Fruit fly (Drosophila melanogaster): ENCODE measurements around the gene CG33257.

Gene CG33257

DNA sequence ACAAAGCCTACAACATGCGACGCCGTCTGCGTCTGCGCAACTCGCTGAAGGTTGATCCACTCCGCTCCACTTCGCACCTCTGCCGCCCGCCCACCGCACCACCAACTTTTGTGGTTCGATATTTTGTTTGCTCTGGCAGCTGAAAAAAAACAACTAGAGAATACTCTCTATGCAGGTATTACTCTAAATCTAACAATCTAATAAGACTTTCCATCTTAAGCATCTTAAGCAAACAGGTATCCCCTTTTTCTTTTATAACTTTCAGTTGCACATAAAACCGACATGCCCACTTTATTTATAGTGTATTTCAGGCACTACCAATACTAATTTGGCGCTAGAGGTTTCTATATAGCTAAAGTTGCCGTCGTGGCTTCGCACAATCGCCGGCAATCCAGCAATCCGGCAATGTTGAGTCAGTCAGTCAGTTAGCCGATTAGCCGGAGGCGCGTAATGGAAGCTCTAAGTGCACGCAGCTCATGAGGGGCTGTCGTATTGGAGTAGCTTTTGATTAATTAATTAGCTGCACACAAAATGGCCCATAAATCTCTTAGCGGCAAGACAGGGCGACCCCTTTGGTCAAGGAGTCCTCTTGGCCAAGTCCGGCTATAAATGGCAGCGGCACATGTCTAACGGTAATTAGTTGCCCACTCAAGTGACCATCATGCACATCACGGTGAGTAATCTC, 17.8 kb upstream of the CG33257 start, which contains the start of gene CG13058 (continued):
- TF ChIP-seq sna (GFP tag; IDR thresholded peaks at IDR 0.05; ENCODE audit: partially characterized antibody) (no peak), org-1 (GFP tag; optimal IDR thresholded peaks at IDR 0.05) (peak; percentile 50), CG11398 (GFP tag; optimal IDR thresholded peaks at IDR 0.05) (peak; percentile 30), CG43689 (GFP tag; IDR thresholded peaks at IDR 0.05) (peak; percentile 52; the same call in 1 of the 2 replicates), ara (GFP tag; IDR thresholded peaks at IDR 0.05) (no peak), Dfd (GFP tag; optimal IDR thresholded peaks at IDR 0.05) (no peak), ATbp (GFP tag; optimal IDR thresholded peaks at IDR 0.05) (no peak), eyg (GFP tag; optimal IDR thresholded peaks at IDR 0.05) (no peak), CG2202 (tag; optimal IDR thresholded peaks at IDR 0.05) (no peak), mam (GFP tag; optimal IDR thresholded peaks at IDR 0.05) (no peak), CG10462 (GFP tag; optimal IDR thresholded peaks at IDR 0.05) (no peak), fd102C (GFP tag; optimal IDR thresholded peaks at IDR 0.05) (no peak), Lim3 (GFP tag; IDR thresholded peaks at IDR 0.05) (peak; percentile 44; the same call in 1 of the 2 replicates), CG4820 (GFP tag; optimal IDR thresholded peaks at IDR 0.05) (peak; percentile 57), CG16779 (GFP tag; IDR thresholded peaks at IDR 0.05) (no peak), MBD-R2 (GFP tag; IDR thresholded peaks at IDR 0.05) (peak; percentile 48), Hand (GFP tag; optimal IDR thresholded peaks at IDR 0.05) (peak; percentile 3), Ets97D (GFP tag; optimal IDR thresholded peaks at IDR 0.05) (no peak), CG3726 (GFP tag; IDR thresholded peaks at IDR 0.05) (no peak), stc (GFP tag; IDR thresholded peaks at IDR 0.05) (no peak), crp (GFP tag; optimal IDR thresholded peaks at IDR 0.05) (peak in 1 of 2 experiments; percentile 15), NK7.1 (GFP tag; optimal IDR thresholded peaks at IDR 0.05) (no peak), slou (GFP tag; optimal IDR thresholded peaks at IDR 0.05) (no peak), tna (GFP tag; IDR thresholded peaks at IDR 0.05; ENCODE audit: partially characterized antibody) (no peak), grau (tag; optimal IDR thresholded peaks at IDR 0.05) (peak; percentile 79), z (GFP tag; IDR thresholded peaks at IDR 0.05) (no peak), CG1602 (GFP tag; optimal IDR thresholded peaks at IDR 0.05) (peak; percentile 41), slp2 (GFP tag; optimal IDR thresholded peaks at IDR 0.05) (peak; percentile 37), Ada2b (GFP tag; IDR thresholded peaks at IDR 0.05) (peak; percentile 90), Rx (GFP tag; IDR thresholded peaks at IDR 0.05) (no peak), CG4617 (GFP tag; optimal IDR thresholded peaks at IDR 0.05; ENCODE audit: borderline replicate concordance) (no peak), Dbx (GFP tag; IDR thresholded peaks at IDR 0.05) (peak; percentile 64; the same call in 2 of the 3 replicates), h (optimal IDR thresholded peaks at IDR 0.05) (no peak), CG2712 (tag; optimal IDR thresholded peaks at IDR 0.05) (no peak), CG13296 (GFP tag; optimal IDR thresholded peaks at IDR 0.05) (peak; percentile 72), kni (GFP tag; optimal IDR thresholded peaks at IDR 0.05) (no peak), CG31365 (tag; optimal IDR thresholded peaks at IDR 0.05) (no peak), CG7745 (tag; optimal IDR thresholded peaks at IDR 0.05) (no peak), C15 (GFP tag; IDR thresholded peaks at IDR 0.05) (no peak), Fer2 (tag; optimal IDR thresholded peaks at IDR 0.05) (no peak), CG10543 (GFP tag; optimal IDR thresholded peaks at IDR 0.05) (peak; percentile 31), Antp (GFP tag; optimal IDR thresholded peaks at IDR 0.05) (no peak), dmrt11E (tag; optimal IDR thresholded peaks at IDR 0.05) (no peak), Oaz (GFP tag; IDR thresholded peaks at IDR 0.05) (peak; percentile 66), zen2 (GFP tag; IDR thresholded peaks at IDR 0.05; ENCODE audit: partially characterized antibody) (no peak), CG4424 (GFP tag; optimal IDR thresholded peaks at IDR 0.05) (peak; percentile 22), phol (tag; optimal IDR thresholded peaks at IDR 0.05) (no peak), repo (GFP tag; optimal IDR thresholded peaks at IDR 0.05) (no peak), Abd-B (GFP tag; optimal IDR thresholded peaks at IDR 0.05) (peak; percentile 18), kah (GFP tag; optimal IDR thresholded peaks at IDR 0.05) (peak; percentile 19)
